Worm (Caenorhabditis elegans): ENCODE data around the gene ZC196.8.
"Not testable (repeated sequence)": the region's sequence is repeated elsewhere in the genome, so short reads cannot be mapped to it uniquely, and the experiment has no call there.

ZC196.8 gene

ce11 chrV:8727077-8727476, 5.0 kb upstream of the ZC196.8 start, which contains the start of gene ZC196.9:
Gene ZC196.9, minus strand, starts transcription at chrV:8727177.
- TF ChIP-seq nhr-76 (tag; optimal IDR thresholded peaks at IDR 0.05), result no peak
- no peak for TF ChIP-seq mab-5 (tag; optimal IDR thresholded peaks at IDR 0.05)
- no peak for TF ChIP-seq tbx-8 (GFP tag; optimal IDR thresholded peaks at IDR 0.05)
- no peak for TF ChIP-seq nhr-12 (tag; optimal IDR thresholded peaks at IDR 0.05)
- no peak for TF ChIP-seq sptf-1 (tag; optimal IDR thresholded peaks at IDR 0.05)
- no peak for TF ChIP-seq hlh-1 (tag; optimal IDR thresholded peaks at IDR 0.05)
- TF ChIP-seq snpc-4 (tag; optimal IDR thresholded peaks at IDR 0.05), result no peak
- no peak for TF ChIP-seq drap-1 (GFP tag; optimal IDR thresholded peaks at IDR 0.05)
- no peak for TF ChIP-seq nhr-237 (tag; optimal IDR thresholded peaks at IDR 0.05)
- no peak for TF ChIP-seq M03D4.4 (tag; optimal IDR thresholded peaks at IDR 0.05)
- no peak for TF ChIP-seq ceh-43 (GFP tag; optimal IDR thresholded peaks at IDR 0.05)
- no peak for TF ChIP-seq nhr-28 (tag; optimal IDR thresholded peaks at IDR 0.05)
- TF ChIP-seq unc-62 (GFP tag; optimal IDR thresholded peaks at IDR 0.05), result no peak
- no peak for TF ChIP-seq unc-120 (tag; optimal IDR thresholded peaks at IDR 0.05; ENCODE audit: poor library complexity, severe bottlenecking)
- no peak for TF ChIP-seq bed-3 (GFP tag; optimal IDR thresholded peaks at IDR 0.05)
- no peak for TF ChIP-seq blmp-1 (tag; optimal IDR thresholded peaks at IDR 0.05)
- no peak for TF ChIP-seq ztf-11 (tag; optimal IDR thresholded peaks at IDR 0.05)
- no peak for TF ChIP-seq cnd-1 (tag; optimal IDR thresholded peaks at IDR 0.05)
- TF ChIP-seq zip-8 (tag; optimal IDR thresholded peaks at IDR 0.05), result no peak

ce11 chrV:8726228-8726627, 4.2 kb upstream of the ZC196.8 start, which contains the start of gene droe-8:
Gene droe-8, plus strand, starts transcription at chrV:8726528.
- TF ChIP-seq M03D4.4 (tag; optimal IDR thresholded peaks at IDR 0.05); sem-2 (GFP tag; optimal IDR thresholded peaks at IDR 0.05); nhr-28 (tag; optimal IDR thresholded peaks at IDR 0.05): not testable (repeated sequence)

- TF ChIP-seq elt-1 (tag; optimal IDR thresholded peaks at IDR 0.05; ENCODE audit: borderline replicate concordance, insufficient read depth) (no peak), flh-1 (GFP tag; optimal IDR thresholded peaks at IDR 0.05) (no peak), M03D4.4 (tag; optimal IDR thresholded peaks at IDR 0.05) (no peak), ceh-83 (GFP tag; optimal IDR thresholded peaks at IDR 0.05) (no peak), sptf-1 (tag; optimal IDR thresholded peaks at IDR 0.05) (no peak)
Observed at ce11 chrV:8718399-8718798, 3.7 kb downstream of the ZC196.8 start.

ce11 chrV:8716175-8716574, 5.9 kb downstream of the ZC196.8 start, which contains the start of gene glr-5:
Gene glr-5, plus strand, starts transcription at chrV:8716495.
- TF ChIP-seq ceh-83 (GFP tag; optimal IDR thresholded peaks at IDR 0.05) (no peak), pha-4 (tag; optimal IDR thresholded peaks at IDR 0.05) (no peak), mls-2 (tag; optimal IDR thresholded peaks at IDR 0.05) (no peak), flh-1 (GFP tag; optimal IDR thresholded peaks at IDR 0.05) (no peak), ces-1 (GFP tag; optimal IDR thresholded peaks at IDR 0.05) (peak; percentile 86), elt-1 (tag; optimal IDR thresholded peaks at IDR 0.05; ENCODE audit: borderline replicate concordance, insufficient read depth) (no peak)

ce11 chrV:8711910-8712309, 10.2 kb downstream of the ZC196.8 start, which contains the start of gene ZC178.2:
Gene ZC178.2, minus strand, starts transcription at chrV:8712010.
- TF ChIP-seq nhr-12 (tag; optimal IDR thresholded peaks at IDR 0.05) (no peak), sem-2 (GFP tag; optimal IDR thresholded peaks at IDR 0.05) (no peak), nhr-2 (tag; optimal IDR thresholded peaks at IDR 0.05) (no peak), drap-1 (GFP tag; optimal IDR thresholded peaks at IDR 0.05) (no peak), mab-5 (tag; optimal IDR thresholded peaks at IDR 0.05) (no peak), ceh-39 (tag; optimal IDR thresholded peaks at IDR 0.05) (no peak), nhr-76 (tag; optimal IDR thresholded peaks at IDR 0.05) (no peak), lin-13 (tag; optimal IDR thresholded peaks at IDR 0.05) (no peak), snpc-4 (tag; optimal IDR thresholded peaks at IDR 0.05) (no peak), M03D4.4 (tag; optimal IDR thresholded peaks at IDR 0.05) (no peak), lsy-2 (tag; optimal IDR thresholded peaks at IDR 0.05) (no peak)

ce11 chrV:8696218-8696617, 25.8 kb downstream of the ZC196.8 start, which contains the start of gene ZC190.10:
Gene ZC190.10, minus strand, starts transcription at chrV:8696318.
- not testable (repeated sequence) for TF ChIP-seq bed-3 (GFP tag; optimal IDR thresholded peaks at IDR 0.05); M03D4.4 (tag; optimal IDR thresholded peaks at IDR 0.05); nhr-2 (tag; optimal IDR thresholded peaks at IDR 0.05)

All from whole organism, mixed stage, embryonic.